Fruit fly (Drosophila melanogaster): Measurements from ENCODE around the gene CG7029.

DNA sequence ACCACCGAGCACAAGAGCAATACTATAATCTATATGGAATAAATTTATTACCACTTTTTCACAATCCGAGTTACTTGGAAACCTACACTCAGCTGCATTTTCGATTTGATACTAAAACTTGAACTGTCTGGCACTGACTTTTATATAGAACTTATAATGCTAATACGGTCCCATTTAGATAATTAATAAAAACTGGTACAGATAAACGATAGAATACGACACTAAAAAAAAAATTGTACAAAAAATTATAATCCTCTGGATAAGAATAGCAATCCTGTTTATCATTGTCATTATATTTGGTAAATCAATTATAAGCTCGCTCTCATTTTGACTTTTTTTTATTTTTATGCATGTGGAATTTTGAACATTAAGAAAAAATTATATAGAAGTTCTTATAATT, 19.5 kb downstream of the CG7029 start, which contains the start of gene CG43093:
- TF ChIP-seq CG8301 (tag; optimal IDR thresholded peaks at IDR 0.05): no peak
- TF ChIP-seq rn (GFP tag; IDR thresholded peaks at IDR 0.05): no peak
- TF ChIP-seq CG12605 (GFP tag; IDR thresholded peaks at IDR 0.05): no peak
- TF ChIP-seq CG17806 (tag; optimal IDR thresholded peaks at IDR 0.05): no peak
- no peak for TF ChIP-seq D1 (tag; optimal IDR thresholded peaks at IDR 0.05)
- no peak for TF ChIP-seq fd96Ca (GFP tag; IDR thresholded peaks at IDR 0.05)
